Fruit fly (Drosophila melanogaster) whole organism: Measurements from ENCODE around the gene CG9951.

Experiments
- CG8478 ChIP-seq: fragments of >200 bp; optimal IDR thresholded peaks from 2 replicates; lab custom pipeline; 2018; ENCODE audit warnings: inconsistent platforms
- Dll ChIP-seq: fragments of >200 bp; optimal IDR thresholded peaks from 2 replicates; lab custom pipeline; 2017
- EcR ChIP-seq, 2 experiments: fragments of >200 bp; optimal IDR thresholded peaks; 2 replicates each; lab custom pipeline; 2017; ENCODE audit warnings: missing biosample characterization in 2 of 2, missing genetic modification characterization in 2 of 2, missing genetic modification reagents in 2 of 2
- pan ChIP-seq: fragments of >200 bp; optimal IDR thresholded peaks from 2 replicates; lab custom pipeline; 2017
- psq ChIP-seq: fragments of >200 bp; optimal IDR thresholded peaks from 2 replicates; lab custom pipeline; 2017
- usp ChIP-seq: fragments of >200 bp; optimal IDR thresholded peaks from 2 replicates; lab custom pipeline; 2017; ENCODE audit warnings: missing biosample characterization, missing genetic modification characterization, mixed read lengths

The CG9951 gene

dm6 chr3L:16865123-16865831, 2.3 kb downstream of the CG9951 start, which contains the start of gene Lmpt:
TSS of gene Lmpt (plus strand) at chr3L:16865295.
- no peak for TF ChIP-seq psq (lab: Kevin White, UChicago)
- no peak for TF ChIP-seq Dll (lab: Kevin White, UChicago)
- no peak for TF ChIP-seq usp
- no peak for TF ChIP-seq pan (lab: Kevin White, UChicago)
- no peak for TF ChIP-seq EcR (GFP tag; optimal IDR thresholded peaks at IDR 0.05; lab: Kevin White, UChicago)
- TF ChIP-seq CG8478 (lab: Kevin White, UChicago), result no peak

- no peak for TF ChIP-seq psq (lab: Kevin White, UChicago)
- no peak for TF ChIP-seq CG8478 (lab: Kevin White, UChicago)
- TF ChIP-seq pan (lab: Kevin White, UChicago), result no peak
- TF ChIP-seq usp, result no peak
- TF ChIP-seq EcR (GFP tag; optimal IDR thresholded peaks at IDR 0.05; lab: Kevin White, UChicago), result no peak
- no peak for TF ChIP-seq Dll (lab: Kevin White, UChicago)
Measured at dm6 chr3L:16865832-16866163, 2.8 kb downstream of the CG9951 start.

dm6 chr3L:16867190-16867589, 4.2 kb downstream of the CG9951 start:
- TF ChIP-seq EcR (GFP tag; optimal IDR thresholded peaks at IDR 0.05; lab: Kevin White, UChicago) (no peak), psq (lab: Kevin White, UChicago) (no peak)

dm6 chr3L:16870723-16871137, 7.8 kb downstream of the CG9951 start:
- TF ChIP-seq Dll (lab: Kevin White, UChicago) (no peak), pan (lab: Kevin White, UChicago) (no peak), CG8478 (lab: Kevin White, UChicago) (no peak), usp (no peak), psq (lab: Kevin White, UChicago) (no peak), EcR (GFP tag; optimal IDR thresholded peaks at IDR 0.05; lab: Kevin White, UChicago) (no peak)

- TF ChIP-seq usp (no peak), Dll (lab: Kevin White, UChicago) (no peak), psq (lab: Kevin White, UChicago) (no peak), EcR (GFP tag; optimal IDR thresholded peaks at IDR 0.05; lab: Kevin White, UChicago) (no peak), pan (lab: Kevin White, UChicago) (no peak), CG8478 (lab: Kevin White, UChicago) (no peak)
Measured at dm6 chr3L:16871630-16872029, 8.7 kb downstream of the CG9951 start.

- TF ChIP-seq Dll (lab: Kevin White, UChicago) (no peak), CG8478 (lab: Kevin White, UChicago) (no peak), usp (no peak), EcR (GFP tag; optimal IDR thresholded peaks at IDR 0.05; lab: Kevin White, UChicago) (no peak), pan (lab: Kevin White, UChicago) (no peak)
Measured at dm6 chr3L:16872487-16872955, 9.6 kb downstream of the CG9951 start.

dm6 chr3L:16873127-16873543, 10.2 kb downstream of the CG9951 start:
- no peak for TF ChIP-seq pan (lab: Kevin White, UChicago)
- TF ChIP-seq CG8478 (lab: Kevin White, UChicago), result no peak
- no peak for TF ChIP-seq psq (lab: Kevin White, UChicago)
- no peak for TF ChIP-seq EcR (GFP tag; optimal IDR thresholded peaks at IDR 0.05; lab: Kevin White, UChicago)
- TF ChIP-seq usp, result no peak
- TF ChIP-seq Dll (lab: Kevin White, UChicago), result no peak

- TF ChIP-seq psq (lab: Kevin White, UChicago) (no peak), EcR (GFP tag; optimal IDR thresholded peaks at IDR 0.05; lab: Kevin White, UChicago) (no peak), Dll (lab: Kevin White, UChicago) (no peak), usp (no peak), pan (lab: Kevin White, UChicago) (no peak)
Measured at dm6 chr3L:16873679-16874078, 10.7 kb downstream of the CG9951 start.

- TF ChIP-seq usp (no peak), psq (lab: Kevin White, UChicago) (no peak), Dll (lab: Kevin White, UChicago) (no peak), EcR (GFP tag; optimal IDR thresholded peaks at IDR 0.05; lab: Kevin White, UChicago) (no peak), CG8478 (lab: Kevin White, UChicago) (no peak), pan (lab: Kevin White, UChicago) (no peak)
Measured at dm6 chr3L:16875484-16875883, 12.5 kb downstream of the CG9951 start.

- TF ChIP-seq usp (no peak), Dll (lab: Kevin White, UChicago) (no peak), CG8478 (lab: Kevin White, UChicago) (no peak), psq (lab: Kevin White, UChicago) (no peak), pan (lab: Kevin White, UChicago) (no peak), EcR (GFP tag; optimal IDR thresholded peaks at IDR 0.05; lab: Kevin White, UChicago) (no peak)
Measured at dm6 chr3L:16875959-16876358, 13.0 kb downstream of the CG9951 start.

- TF ChIP-seq psq (lab: Kevin White, UChicago) (no peak), CG8478 (lab: Kevin White, UChicago) (no peak), pan (lab: Kevin White, UChicago) (no peak), EcR (GFP tag; optimal IDR thresholded peaks at IDR 0.05; lab: Kevin White, UChicago) (no peak), Dll (lab: Kevin White, UChicago) (no peak), usp (no peak)
Measured at dm6 chr3L:16876785-16877468, 14.0 kb downstream of the CG9951 start, which contains the start of gene CG32170. TSS of gene CG32170 (plus strand) at chr3L:16877309.
